Worm (Caenorhabditis elegans) whole organism, young adult: Measurements from ENCODE around the gene ssp-32.
A peak's percentile ranks its signal among the peaks of the same experiment; 100 is the strongest.
"Not testable (repeated sequence)": the region's sequence is repeated elsewhere in the genome, so short reads cannot be mapped to it uniquely, and the experiment has no call there.

ENCODE experiments used
- B0019.2 ChIP-seq: fragments of 200-800 bp; sonication (Bioruptor generic); conservative IDR thresholded peaks from 2 replicates; pipeline ENCODE4 v1.3.6; 2022; ENCODE audit warnings: missing genetic modification reagents, missing genetic modification characterization, missing compliant biosample characterization
- D2030.7 ChIP-seq: fragments of 200-800 bp; sonication (Bioruptor generic); IDR thresholded peaks from 2 replicates; pipeline ENCODE4 v1.3.6; 2022; ENCODE audit warnings: missing genetic modification reagents, missing genetic modification characterization, missing compliant biosample characterization
- F22D6.2 ChIP-seq: sonication (generic microtip); optimal IDR thresholded peaks from 2 replicates; lab custom pipeline; 2016; ENCODE audit warnings: mild to moderate bottlenecking, missing genetic modification characterization, missing compliant biosample characterization
- F33H1.4 ChIP-seq: fragments of 200-800 bp; sonication (Bioruptor generic); IDR thresholded peaks from 2 replicates; pipeline ENCODE4 v1.3.6; 2022; ENCODE audit warnings: missing genetic modification reagents, missing genetic modification characterization, missing compliant biosample characterization
- F39B2.1 ChIP-seq: fragments of 200-800 bp; sonication (Bioruptor generic); IDR thresholded peaks from 2 replicates; pipeline ENCODE4 v1.3.6; 2022; ENCODE audit warnings: missing genetic modification reagents, missing genetic modification characterization, missing compliant biosample characterization
- F49E8.2 ChIP-seq: sonication (generic microtip); optimal IDR thresholded peaks from 3 replicates; lab custom pipeline; 2017; ENCODE audit warnings: missing genetic modification characterization, mild to moderate bottlenecking, missing compliant biosample characterization, antibody characterized with exemption, moderate library complexity; ENCODE audit not compliant: insufficient read depth
- Y53F4B.3 ChIP-seq: fragments of 200-800 bp; sonication (Bioruptor generic); IDR thresholded peaks from 2 replicates; pipeline ENCODE4 v1.3.6; 2022; ENCODE audit warnings: missing genetic modification reagents, missing genetic modification characterization, missing compliant biosample characterization
- Y53G8AR.9 ChIP-seq: fragments of 200-800 bp; sonication (Bioruptor generic); conservative IDR thresholded peaks from 2 replicates; pipeline ENCODE4 v1.3.6; 2022; ENCODE audit warnings: missing genetic modification reagents, missing genetic modification characterization, missing compliant biosample characterization
- Y56A3A.18 ChIP-seq: fragments of 200-800 bp; sonication (Bioruptor generic); IDR thresholded peaks from 2 replicates; pipeline ENCODE4 v1.3.6; 2022; ENCODE audit warnings: missing genetic modification reagents, missing genetic modification characterization, missing compliant biosample characterization
- Y95B8A.8 ChIP-seq: fragments of 200-800 bp; sonication (Bioruptor generic); IDR thresholded peaks from 2 replicates; pipeline ENCODE4 v1.3.6; 2022; ENCODE audit warnings: missing genetic modification reagents, missing genetic modification characterization, missing compliant biosample characterization
- ama-1 ChIP-seq, 3 experiments: fragments of 150-350 bp in 1 of 3; sonication (generic microtip) in 2 of 3; optimal IDR thresholded peaks; 2 replicates each; lab custom pipeline; 2014 to 2018; ENCODE audit warnings: missing biosample characterization in 2 of 3, missing genetic modification characterization in 2 of 3, missing genetic modification reagents in 2 of 3
- ceh-100 ChIP-seq: fragments of 200-800 bp; sonication (Bioruptor generic); IDR thresholded peaks from 2 replicates; pipeline ENCODE4 v1.3.6; 2022; ENCODE audit warnings: missing genetic modification reagents, missing genetic modification characterization, missing compliant biosample characterization
- dox-1 ChIP-seq: fragments of 200-800 bp; sonication (Bioruptor generic); IDR thresholded peaks from 2 replicates; pipeline ENCODE4 v1.3.6; 2022; ENCODE audit warnings: missing genetic modification reagents, missing genetic modification characterization, missing compliant biosample characterization
- egl-18 ChIP-seq: fragments of 200-800 bp; sonication (Bioruptor generic); IDR thresholded peaks from 2 replicates; pipeline ENCODE4 v1.3.6; 2022; ENCODE audit warnings: missing genetic modification reagents, missing genetic modification characterization, missing compliant biosample characterization
- egrh-3 ChIP-seq: fragments of 200-800 bp; sonication (Bioruptor generic); IDR thresholded peaks from 2 replicates; pipeline ENCODE4 v1.3.6; 2022; ENCODE audit warnings: missing genetic modification reagents, missing genetic modification characterization, missing compliant biosample characterization
- him-1 ChIP-seq: sonication (generic microtip); optimal IDR thresholded peaks from 2 replicates; lab custom pipeline; 2016; ENCODE audit warnings: missing genotype, missing genetic modification reagents, missing genetic modification characterization, missing compliant biosample characterization
- lin-54 ChIP-seq: fragments of 200-800 bp; sonication (Bioruptor generic); optimal IDR thresholded peaks from 2 replicates; lab custom pipeline; 2018; ENCODE audit warnings: mild to moderate bottlenecking, missing genetic modification characterization, missing compliant biosample characterization
- lsl-1 ChIP-seq: fragments of 200-800 bp; sonication (Bioruptor generic); optimal IDR thresholded peaks from 2 replicates; lab custom pipeline; 2018; ENCODE audit warnings: mild to moderate bottlenecking, missing genetic modification characterization, moderate library complexity, missing compliant biosample characterization
- madf-6 ChIP-seq: fragments of 200-800 bp; sonication (Bioruptor generic); IDR thresholded peaks from 2 replicates; pipeline ENCODE4 v1.3.6; 2022; ENCODE audit warnings: missing genetic modification reagents, missing genetic modification characterization, missing compliant biosample characterization
- mel-28 ChIP-seq: sonication (generic microtip); optimal IDR thresholded peaks from 2 replicates; lab custom pipeline; 2016; ENCODE audit warnings: borderline replicate concordance, mild to moderate bottlenecking, missing genetic modification characterization, missing compliant biosample characterization
- nhr-80 ChIP-seq: sonication (generic microtip); optimal IDR thresholded peaks from 2 replicates; lab custom pipeline; 2016; ENCODE audit warnings: missing genetic modification characterization, missing compliant biosample characterization
- rcor-1 ChIP-seq: fragments of 200-800 bp; sonication (Bioruptor generic); IDR thresholded peaks from 2 replicates; pipeline ENCODE4 v1.3.6; 2022; ENCODE audit warnings: missing genetic modification reagents, missing genetic modification characterization, missing compliant biosample characterization
- sdz-38 ChIP-seq: sonication (generic microtip); optimal IDR thresholded peaks from 2 replicates; lab custom pipeline; 2016; ENCODE audit warnings: missing genotype, missing genetic modification characterization, missing compliant biosample characterization
- sea-2 ChIP-seq: fragments of 200-800 bp; sonication (Bioruptor generic); IDR thresholded peaks from 2 replicates; pipeline ENCODE4 v1.3.6; 2022; ENCODE audit warnings: missing genetic modification characterization, missing compliant biosample characterization
- snpc-3.4 ChIP-seq: sonication (generic microtip); optimal IDR thresholded peaks from 2 replicates; lab custom pipeline; 2017; ENCODE audit warnings: missing genetic modification characterization, mild to moderate bottlenecking, missing compliant biosample characterization, antibody characterized with exemption, moderate library complexity, missing genotype, missing genetic modification reagents
- somi-1 ChIP-seq: fragments of 200-800 bp; sonication (Bioruptor generic); optimal IDR thresholded peaks from 2 replicates; lab custom pipeline; 2018; ENCODE audit warnings: mild to moderate bottlenecking, missing genetic modification characterization, missing compliant biosample characterization
- sptf-2 ChIP-seq: fragments of 200-800 bp; sonication (Bioruptor generic); optimal IDR thresholded peaks from 2 replicates; lab custom pipeline; 2018; ENCODE audit warnings: mild to moderate bottlenecking, missing genetic modification characterization, missing compliant biosample characterization
- tbx-9 ChIP-seq: sonication (generic microtip); optimal IDR thresholded peaks from 2 replicates; lab custom pipeline; 2016; ENCODE audit warnings: borderline replicate concordance, missing genetic modification characterization, inconsistent platforms, missing compliant biosample characterization
- tlf-1 ChIP-seq: fragments of 200-800 bp; sonication (Bioruptor generic); optimal IDR thresholded peaks from 2 replicates; lab custom pipeline; 2018; ENCODE audit warnings: mild to moderate bottlenecking, missing genetic modification characterization, missing compliant biosample characterization
- unc-130 ChIP-seq: sonication (generic microtip); optimal IDR thresholded peaks from 2 replicates; lab custom pipeline; 2016; ENCODE audit warnings: missing genetic modification reagents, missing genetic modification characterization, missing compliant biosample characterization
- zim-3 ChIP-seq: sonication (generic microtip); optimal IDR thresholded peaks from 2 replicates; lab custom pipeline; 2017; ENCODE audit warnings: mild to moderate bottlenecking, missing genetic modification characterization, moderate library complexity, missing compliant biosample characterization
- ztf-3 ChIP-seq: fragments of 200-800 bp; sonication (Bioruptor generic); optimal IDR thresholded peaks from 2 replicates; lab custom pipeline; 2018; ENCODE audit warnings: mild to moderate bottlenecking, missing genetic modification characterization, missing compliant biosample characterization

The ssp-32 gene

ce11 chrIV:9884257-9884656 lies 10.9 kb upstream of the ssp-32 start, which contains the start of the genes prp-18 and mccc-1 (continued):
- peak; percentile 23 for TF ChIP-seq him-1
- no peak for TF ChIP-seq ztf-3 (GFP tag; lab: Kevin White, UChicago)
- no peak; the same call in 1 of the 2 replicates for TF ChIP-seq D2030.7
- TF ChIP-seq tbx-9 (tag; lab: Kevin White, UChicago): no peak
- peak; percentile 8 for TF ChIP-seq snpc-3.4 (tag; lab: Kevin White, UChicago)
- TF ChIP-seq sea-2 (GFP tag; lab: Robert Waterston, UW): no peak
- peak; percentile 40 for TF ChIP-seq lsl-1 (GFP tag; lab: Kevin White, UChicago)
- no peak for TF ChIP-seq somi-1 (GFP tag; lab: Kevin White, UChicago)
- TF ChIP-seq F49E8.2 (tag; lab: Kevin White, UChicago): peak; percentile 12
- peak; percentile 33 for TF ChIP-seq nhr-80 (tag; lab: Kevin White, UChicago)
- TF ChIP-seq egrh-3 (GFP tag; lab: Robert Waterston, UW): no peak
- peak; percentile 23; the same call in 1 of the 2 replicates for TF ChIP-seq madf-6 (GFP tag; lab: Robert Waterston, UW)
- peak; percentile 2 for TF ChIP-seq unc-130

ce11 chrIV:9889857-9890256 lies 5.3 kb upstream of the ssp-32 start, which contains the start of gene ttbk-3:
TSS of gene ttbk-3 (minus strand) at chrIV:9889957.
- TF ChIP-seq rcor-1 (GFP tag; lab: Robert Waterston, UW): no peak
- TF ChIP-seq B0019.2 (GFP tag; lab: Robert Waterston, UW): no peak
- TF ChIP-seq dox-1: no peak
- TF ChIP-seq sptf-2 (GFP tag; lab: Kevin White, UChicago): no peak
- TF ChIP-seq zim-3 (tag; lab: Kevin White, UChicago): no peak
- no peak for TF ChIP-seq ama-1 (optimal IDR thresholded peaks at IDR 0.05; lab: Kevin White, UChicago)
- no peak for TF ChIP-seq ama-1 (GFP tag; optimal IDR thresholded peaks at IDR 0.05; lab: Kevin White, UChicago)
- TF ChIP-seq Y53F4B.3 (GFP tag; lab: Robert Waterston, UW): no peak
- no peak for TF ChIP-seq tlf-1 (GFP tag; lab: Kevin White, UChicago)
- TF ChIP-seq ceh-100 (GFP tag; lab: Robert Waterston, UW): no peak
- TF ChIP-seq sdz-38 (tag; lab: Kevin White, UChicago): no peak
- TF ChIP-seq mel-28: no peak
- TF ChIP-seq egrh-3 (GFP tag; lab: Robert Waterston, UW): no peak
- no peak for TF ChIP-seq lin-54 (GFP tag; lab: Kevin White, UChicago)
- no peak for TF ChIP-seq egl-18 (GFP tag; lab: Robert Waterston, UW)
- no peak for TF ChIP-seq F39B2.1
- no peak for TF ChIP-seq F33H1.4 (GFP tag; lab: Robert Waterston, UW)

ce11 chrIV:9891938-9892337 lies 3.2 kb upstream of the ssp-32 start, which contains the start of gene F32B6.4:
TSS of gene F32B6.4 (minus strand) at chrIV:9892038.
- TF ChIP-seq Y95B8A.8 (GFP tag; lab: Robert Waterston, UW): no peak
- no peak for TF ChIP-seq Y56A3A.18
- TF ChIP-seq somi-1 (GFP tag; lab: Kevin White, UChicago): no peak
- TF ChIP-seq egl-18 (GFP tag; lab: Robert Waterston, UW): no peak

- TF ChIP-seq F33H1.4 (GFP tag; lab: Robert Waterston, UW); F22D6.2 (tag; lab: Kevin White, UChicago); sptf-2 (GFP tag; lab: Kevin White, UChicago): not testable (repeated sequence)
- TF ChIP-seq, all 124 proteins: peak for 0; not testable (repeated sequence) for 124
Measured at ce11 chrIV:9893649-9894048, 1.5 kb upstream of the ssp-32 start, which contains the start of gene sss-1. TSS of gene sss-1 (minus strand) at chrIV:9893749.

- not testable (repeated sequence) for TF ChIP-seq Y53G8AR.9; ztf-3 (GFP tag; lab: Kevin White, UChicago); mel-28
- TF ChIP-seq, all 124 proteins: peak for 0; not testable (repeated sequence) for 124
Measured at ce11 chrIV:9894331-9894730, 857 bp upstream of the ssp-32 start, which contains the start of gene msp-77. TSS of gene msp-77 (plus strand) at chrIV:9894631.
